Fruit fly (Drosophila melanogaster) Kc167 (cell line): Measurements from ENCODE around the gene CG2267.

Experiments used
- Myc ChIP-seq: fragments of >200 bp; optimal IDR thresholded peaks from 2 replicates; lab custom pipeline; 2017; ENCODE audit warnings: missing external identifiers
- Sin3A ChIP-seq: fragments of >200 bp; optimal IDR thresholded peaks from 2 replicates; lab custom pipeline; 2018; ENCODE audit warnings: missing external identifiers
- h ChIP-seq: fragments of >200 bp; optimal IDR thresholded peaks from 3 replicates; lab custom pipeline; 2018; ENCODE audit warnings: missing external identifiers
- psq ChIP-seq: fragments of >200 bp; optimal IDR thresholded peaks from 2 replicates; lab custom pipeline; 2017; ENCODE audit warnings: missing external identifiers

dm6 chr3R:30590237-30590636, 38.6 kb downstream of the CG2267 start:
- TF ChIP-seq Sin3A (lab: Kevin White, UChicago) (no peak), psq (lab: Kevin White, UChicago) (no peak), Myc (lab: Kevin White, UChicago) (no peak), h (lab: Kevin White, UChicago) (no peak)
